Worm (Caenorhabditis elegans) whole organism, L3 larva: Measurements from ENCODE around the gene bath-13.

Source experiments
- R02D3.7 ChIP-seq: fragments of 150-350 bp; optimal IDR thresholded peaks from 2 replicates; lab custom pipeline; 2014; ENCODE audit warnings: missing biosample characterization, missing genetic modification characterization
- ZK546.5 ChIP-seq: sonication (generic microtip); optimal IDR thresholded peaks from 2 replicates; lab custom pipeline; 2017; ENCODE audit warnings: missing biosample characterization, missing genetic modification characterization
- ceh-16 ChIP-seq: sonication (generic microtip); optimal IDR thresholded peaks from 2 replicates; lab custom pipeline; 2017; ENCODE audit warnings: missing biosample characterization, missing genetic modification characterization
- ceh-28 ChIP-seq: fragments of 150-350 bp; optimal IDR thresholded peaks from 2 replicates; lab custom pipeline; 2014; ENCODE audit warnings: missing biosample characterization, missing genetic modification reagents, missing genetic modification characterization
- ceh-9 ChIP-seq: sonication (generic microtip); optimal IDR thresholded peaks from 2 replicates; lab custom pipeline; 2018; ENCODE audit warnings: missing biosample characterization, missing genetic modification characterization
- daf-12 ChIP-seq: fragments of 150-350 bp; optimal IDR thresholded peaks from 2 replicates; lab custom pipeline; 2014; ENCODE audit warnings: missing biosample characterization, missing genetic modification reagents, missing genetic modification characterization
- egl-5 ChIP-seq: fragments of 150-350 bp; optimal IDR thresholded peaks from 2 replicates; lab custom pipeline; 2017; ENCODE audit warnings: missing biosample characterization, missing genetic modification reagents, missing genetic modification characterization, inconsistent platforms
- elt-1 ChIP-seq: fragments of 150-350 bp; optimal IDR thresholded peaks from 2 replicates; lab custom pipeline; 2014; ENCODE audit warnings: missing biosample characterization, missing genetic modification characterization
- elt-2 ChIP-seq: sonication (generic microtip); optimal IDR thresholded peaks from 2 replicates; lab custom pipeline; 2016; ENCODE audit warnings: missing genetic modification reagents, mild to moderate bottlenecking, missing genetic modification characterization, missing compliant biosample characterization
- elt-3 ChIP-seq, 3 experiments: fragments of 150-350 bp in 1 of 3; sonication (generic microtip) in 2 of 3; optimal IDR thresholded peaks; 2 replicates in 2 of 3; 4 replicates in 1 of 3; lab custom pipeline; 2014 to 2017; ENCODE audit warnings: missing biosample characterization in 3 of 3, missing genetic modification characterization in 3 of 3
- fkh-10 ChIP-seq: sonication (generic microtip); optimal IDR thresholded peaks from 2 replicates; lab custom pipeline; 2017; ENCODE audit warnings: missing biosample characterization, missing genetic modification reagents, missing genetic modification characterization
- fkh-2 ChIP-seq: fragments of 150-350 bp; optimal IDR thresholded peaks from 2 replicates; lab custom pipeline; 2014; ENCODE audit warnings: missing biosample characterization, missing genetic modification reagents, missing genetic modification characterization
- fos-1 ChIP-seq: fragments of 150-350 bp; optimal IDR thresholded peaks from 2 replicates; lab custom pipeline; 2014; ENCODE audit warnings: missing biosample characterization, missing genetic modification characterization
- lin-15B ChIP-seq: fragments of 150-350 bp; optimal IDR thresholded peaks from 2 replicates; lab custom pipeline; 2014; ENCODE audit warnings: missing biosample characterization, missing genetic modification characterization
- lsy-12 ChIP-seq: sonication (generic microtip); optimal IDR thresholded peaks from 2 replicates; lab custom pipeline; 2016; ENCODE audit warnings: mild to moderate bottlenecking, missing genetic modification characterization, missing compliant biosample characterization
- mml-1 ChIP-seq: fragments of 150-350 bp; sonication (generic microtip); optimal IDR thresholded peaks from 3 replicates; lab custom pipeline; 2014; ENCODE audit warnings: missing biosample characterization, missing genetic modification characterization
- nfya-1 ChIP-seq: sonication (generic microtip); optimal IDR thresholded peaks from 2 replicates; lab custom pipeline; 2017; ENCODE audit warnings: missing genetic modification characterization, mild to moderate bottlenecking, missing compliant biosample characterization, antibody characterized with exemption, moderate library complexity; ENCODE audit not compliant: insufficient read depth
- nhr-11 ChIP-seq: fragments of 150-350 bp; optimal IDR thresholded peaks from 2 replicates; lab custom pipeline; 2014; ENCODE audit warnings: missing biosample characterization, missing genetic modification characterization
- nhr-237 ChIP-seq: fragments of 150-350 bp; optimal IDR thresholded peaks from 2 replicates; lab custom pipeline; 2014; ENCODE audit warnings: missing biosample characterization, missing genetic modification characterization
- nhr-28 ChIP-seq: fragments of 150-350 bp; optimal IDR thresholded peaks from 2 replicates; lab custom pipeline; 2014; ENCODE audit warnings: missing biosample characterization, missing genetic modification characterization
- nhr-43 ChIP-seq: sonication (generic microtip); optimal IDR thresholded peaks from 2 replicates; lab custom pipeline; 2016; ENCODE audit warnings: mild to moderate bottlenecking, missing genetic modification characterization, missing compliant biosample characterization; ENCODE audit not compliant: poor library complexity, severe bottlenecking
- nhr-67 ChIP-seq: fragments of 150-350 bp; optimal IDR thresholded peaks from 2 replicates; lab custom pipeline; 2014; ENCODE audit warnings: missing biosample characterization, missing genetic modification characterization
- nhr-77 ChIP-seq: fragments of 150-350 bp; optimal IDR thresholded peaks from 2 replicates; lab custom pipeline; 2014; ENCODE audit warnings: missing biosample characterization, missing genetic modification characterization
- pha-4 ChIP-seq: fragments of 150-350 bp; optimal IDR thresholded peaks from 2 replicates; lab custom pipeline; 2014; ENCODE audit warnings: missing biosample characterization, missing genetic modification reagents, missing genetic modification characterization
- pqm-1 ChIP-seq: fragments of 150-350 bp; optimal IDR thresholded peaks from 2 replicates; lab custom pipeline; 2017; ENCODE audit warnings: missing biosample characterization, missing genetic modification characterization, inconsistent platforms
- skn-1 ChIP-seq: fragments of 150-350 bp; optimal IDR thresholded peaks from 2 replicates; lab custom pipeline; 2014; ENCODE audit warnings: missing biosample characterization, missing genetic modification characterization
- snpc-4 ChIP-seq: fragments of 150-350 bp; optimal IDR thresholded peaks from 2 replicates; lab custom pipeline; 2014; ENCODE audit warnings: missing biosample characterization, missing genetic modification characterization
- tbx-2 ChIP-seq: sonication (generic microtip); optimal IDR thresholded peaks from 2 replicates; lab custom pipeline; 2016; ENCODE audit warnings: mild to moderate bottlenecking, missing genetic modification characterization, missing compliant biosample characterization
- unc-39 ChIP-seq: sonication (generic microtip); optimal IDR thresholded peaks from 4 replicates; lab custom pipeline; 2017; ENCODE audit warnings: missing biosample characterization, missing genetic modification characterization
- unc-62 ChIP-seq: fragments of 150-350 bp; sonication (generic microtip); optimal IDR thresholded peaks from 4 replicates; lab custom pipeline; 2014; ENCODE audit warnings: missing biosample characterization, missing genetic modification reagents, missing genetic modification characterization
- ztf-4 ChIP-seq: fragments of 150-350 bp; optimal IDR thresholded peaks from 2 replicates; lab custom pipeline; 2014; ENCODE audit warnings: missing biosample characterization, missing genetic modification characterization

Gene bath-13

ce11 chrII:2483507-2483906 lies 38.4 kb downstream of the bath-13 start, which contains the start of gene F53G2.13:
Gene F53G2.13 (plus strand): TSS chrII:2483807.
- TF ChIP-seq nhr-11 (tag; lab: Kevin White, UChicago): no peak
- TF ChIP-seq fkh-2 (tag; lab: Kevin White, UChicago): no peak
- TF ChIP-seq nhr-237 (tag; lab: Kevin White, UChicago): no peak
- TF ChIP-seq ztf-4 (tag; lab: Kevin White, UChicago): no peak
- no peak for TF ChIP-seq elt-1 (tag; lab: Kevin White, UChicago)
- no peak for TF ChIP-seq fkh-10 (GFP tag; lab: Kevin White, UChicago)
- TF ChIP-seq nfya-1 (tag; lab: Kevin White, UChicago): no peak
- no peak for TF ChIP-seq lsy-12
- no peak for TF ChIP-seq nhr-43 (tag; lab: Kevin White, UChicago)
- TF ChIP-seq elt-3 (tag; optimal IDR thresholded peaks at IDR 0.05; lab: Kevin White, UChicago): no peak
- no peak for TF ChIP-seq fos-1 (tag; lab: Kevin White, UChicago)
- no peak for TF ChIP-seq ceh-9 (tag; lab: Kevin White, UChicago)
- no peak for TF ChIP-seq ceh-16 (tag; lab: Kevin White, UChicago)
- TF ChIP-seq skn-1 (tag; lab: Kevin White, UChicago): no peak
- no peak for TF ChIP-seq lin-15B (tag; lab: Kevin White, UChicago)
- no peak for TF ChIP-seq nhr-67 (tag; lab: Kevin White, UChicago)
- no peak for TF ChIP-seq R02D3.7 (tag; lab: Kevin White, UChicago)

- TF ChIP-seq fkh-10 (GFP tag; lab: Kevin White, UChicago): no peak
- no peak for TF ChIP-seq unc-39 (tag; lab: Kevin White, UChicago)
- no peak for TF ChIP-seq nhr-28
- TF ChIP-seq elt-1 (tag; lab: Kevin White, UChicago): no peak
- no peak for TF ChIP-seq nhr-11 (tag; lab: Kevin White, UChicago)
- TF ChIP-seq unc-62 (GFP tag; lab: Kevin White, UChicago): no peak
- no peak for TF ChIP-seq snpc-4
- TF ChIP-seq pha-4 (tag; lab: Kevin White, UChicago): no peak
- TF ChIP-seq pqm-1 (tag; lab: Kevin White, UChicago): no peak
Observed at ce11 chrII:2481621-2482020, 40.2 kb downstream of the bath-13 start, which contains the start of gene F53G2.2. Gene F53G2.2 (plus strand): TSS chrII:2481921.

DNA sequence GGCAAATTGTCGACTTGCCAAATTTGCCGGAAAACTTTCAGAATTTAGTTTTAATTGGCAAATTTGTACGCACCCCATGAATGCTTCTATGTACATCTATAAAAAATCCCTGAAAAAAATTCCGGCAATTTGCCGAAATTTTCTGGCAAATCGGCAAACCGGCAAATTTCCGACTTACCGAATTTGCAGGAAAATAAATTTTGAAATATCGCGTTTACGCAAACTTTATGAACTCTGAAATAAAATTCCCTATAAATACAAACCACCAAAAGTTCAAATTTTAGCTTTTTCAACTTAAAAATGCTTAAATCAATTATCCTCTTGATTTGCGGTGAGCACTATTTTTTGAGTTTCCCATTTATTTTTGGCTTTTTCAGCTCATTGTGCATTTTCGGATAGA lies 41.8 kb downstream of the bath-13 start, which contains the start of gene F53G2.3:
TSS of gene F53G2.3 (plus strand) at position 301 of the 400 bp plus-strand sequence.
- no peak for TF ChIP-seq R02D3.7 (tag; lab: Kevin White, UChicago)
- TF ChIP-seq ztf-4 (tag; lab: Kevin White, UChicago): no peak
- TF ChIP-seq ceh-28 (tag; lab: Kevin White, UChicago): no peak
- TF ChIP-seq nhr-11 (tag; lab: Kevin White, UChicago): no peak
- no peak for TF ChIP-seq ZK546.5
- TF ChIP-seq nhr-77 (tag; lab: Kevin White, UChicago): no peak
- no peak for TF ChIP-seq tbx-2 (tag; lab: Kevin White, UChicago)
- TF ChIP-seq nhr-43 (tag; lab: Kevin White, UChicago): no peak
- no peak for TF ChIP-seq pha-4 (tag; lab: Kevin White, UChicago)
- TF ChIP-seq daf-12 (tag; lab: Kevin White, UChicago): no peak
- no peak for TF ChIP-seq unc-62 (GFP tag; lab: Kevin White, UChicago)
- TF ChIP-seq egl-5 (tag; lab: Kevin White, UChicago): no peak
- no peak for TF ChIP-seq nhr-237 (tag; lab: Kevin White, UChicago)

ce11 chrII:2479047-2479446 lies 42.8 kb downstream of the bath-13 start, which contains the start of gene F53G2.12:
Gene F53G2.12 (minus strand): TSS chrII:2479090.
- TF ChIP-seq ceh-28 (tag; lab: Kevin White, UChicago) (no peak), elt-2 (tag; lab: Kevin White, UChicago) (peak; percentile 2)

DNA sequence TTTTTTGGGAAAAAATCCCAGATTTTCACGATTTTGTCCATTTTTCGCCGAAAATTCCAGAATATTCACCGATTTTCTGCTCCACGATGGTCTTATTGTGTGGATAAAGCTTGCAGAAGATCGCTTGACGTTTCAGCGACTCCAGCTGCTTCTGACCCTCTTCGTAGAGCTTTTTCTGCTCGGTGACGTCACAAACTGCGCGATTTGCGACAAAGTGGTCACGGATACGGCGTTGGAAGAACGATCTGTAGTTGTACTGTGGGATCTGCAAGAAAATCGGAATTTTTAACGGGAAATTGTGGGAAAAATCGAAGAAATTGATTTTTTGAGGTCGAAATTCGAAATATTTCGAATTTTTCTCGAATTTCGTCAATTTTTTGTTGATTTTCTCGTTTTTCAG lies 43.3 kb downstream of the bath-13 start, which contains the start of gene mnat-1:
TSS of gene mnat-1 (minus strand) at position 101 of the 400 bp plus-strand sequence.
- no peak for TF ChIP-seq mml-1
- TF ChIP-seq ceh-9 (tag; lab: Kevin White, UChicago): no peak
